Worm (Caenorhabditis elegans) whole organism, L2 larva: ENCODE data around the gene noah-2.

Experiments
- aly-2 ChIP-seq: fragments of 150-350 bp; optimal IDR thresholded peaks from 2 replicates; lab custom pipeline; 2014; ENCODE audit warnings: missing biosample characterization, missing genetic modification characterization
- nhr-237 ChIP-seq: fragments of 150-350 bp; optimal IDR thresholded peaks from 2 replicates; lab custom pipeline; 2014; ENCODE audit warnings: missing biosample characterization, missing genetic modification characterization

DNA sequence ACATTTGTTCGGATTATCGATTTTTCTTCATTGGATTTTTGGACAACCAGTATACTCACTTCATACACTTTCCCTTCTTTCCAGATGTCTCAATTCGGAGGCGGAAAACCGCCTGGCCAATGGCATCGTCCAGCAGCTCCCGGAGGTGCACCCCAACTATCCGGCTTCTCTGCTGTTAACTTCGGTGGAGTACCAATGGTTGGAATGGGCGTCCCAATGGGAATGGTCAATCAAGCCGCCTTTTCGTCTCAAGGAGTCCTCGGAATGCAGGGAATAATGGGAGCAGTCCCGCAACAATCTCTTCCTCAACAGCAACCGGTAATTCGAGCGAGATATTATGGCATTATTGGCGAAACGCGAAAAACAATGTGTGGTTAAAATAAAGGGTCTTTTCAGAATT lies 19.6 kb upstream of the noah-2 start, which contains the start of gene ccar-1:
- TF ChIP-seq nhr-237 (no peak), aly-2 (tag; lab: Kevin White, UChicago) (no peak)
